Worm (Caenorhabditis elegans) whole organism, midembryonic: ENCODE measurements around the gene F47B8.14.

ENCODE experiments used
- T22C8.4 ChIP-seq: fragments of 200-800 bp; sonication (Bioruptor generic); IDR thresholded peaks from 2 replicates; pipeline ENCODE4 v1.3.6; 2022; ENCODE audit warnings: missing genetic modification characterization, missing compliant biosample characterization
- flt-1 ChIP-seq: fragments of 200-800 bp; sonication (Bioruptor generic); IDR thresholded peaks from 2 replicates; pipeline ENCODE4 v1.3.6; 2022; ENCODE audit warnings: missing genetic modification characterization, missing compliant biosample characterization
- klf-2 ChIP-seq: fragments of 200-800 bp; sonication (Bioruptor generic); conservative IDR thresholded peaks from 2 replicates; pipeline ENCODE4 v1.3.6; 2022; ENCODE audit warnings: missing genetic modification reagents, missing genetic modification characterization, missing compliant biosample characterization
- med-1 ChIP-seq: sonication (generic microtip); optimal IDR thresholded peaks from 2 replicates; lab custom pipeline; 2017; ENCODE audit warnings: missing genetic modification characterization, mild to moderate bottlenecking, missing compliant biosample characterization, antibody characterized with exemption, missing genetic modification reagents; ENCODE audit not compliant: insufficient read depth
- tab-1 ChIP-seq: fragments of 200-800 bp; sonication (Bioruptor generic); IDR thresholded peaks from 2 replicates; pipeline ENCODE4 v1.3.6; 2022; ENCODE audit warnings: missing genetic modification characterization, missing compliant biosample characterization
- ztf-29 ChIP-seq: fragments of 200-800 bp; sonication (Bioruptor generic); IDR thresholded peaks from 2 replicates; pipeline ENCODE4 v1.3.6; 2022; ENCODE audit warnings: missing genetic modification reagents, missing genetic modification characterization, missing compliant biosample characterization

ce11 chrV:14354258-14354877 lies 34.0 kb downstream of the F47B8.14 start, which contains the start of gene Y49A3A.3:
- TF ChIP-seq T22C8.4 (GFP tag; lab: Robert Waterston, UW) (no peak), tab-1 (GFP tag; lab: Robert Waterston, UW) (no peak), med-1 (GFP tag; lab: Kevin White, UChicago) (no peak), klf-2 (GFP tag; lab: Robert Waterston, UW) (no peak), ztf-29 (no peak), flt-1 (GFP tag; lab: Robert Waterston, UW) (no peak)
